Fruit fly (Drosophila melanogaster) whole organism, prepupa: ENCODE data around the gene CG14506.

ENCODE experiments used
- CG11762 ChIP-seq: fragments of 200-800 bp; sonication (Bioruptor generic); optimal IDR thresholded peaks from 3 replicates; lab custom pipeline; 2016; ENCODE audit warnings: missing biosample characterization, missing genetic modification characterization; ENCODE audit not compliant: insufficient read depth
- CG6792 ChIP-seq: fragments of 200-800 bp; sonication (Bioruptor generic); optimal IDR thresholded peaks from 3 replicates; lab custom pipeline; 2016; ENCODE audit warnings: missing biosample characterization, missing genetic modification characterization
- Hr38 ChIP-seq: sonication (Bioruptor generic); optimal IDR thresholded peaks from 2 replicates; lab custom pipeline; 2016; ENCODE audit warnings: missing biosample characterization, missing genetic modification characterization
- OdsH ChIP-seq: fragments of 200-800 bp; sonication (Bioruptor generic); optimal IDR thresholded peaks from 3 replicates; lab custom pipeline; 2016; ENCODE audit warnings: missing biosample characterization, missing genetic modification characterization
- dac ChIP-seq: fragments of 200-800 bp; sonication (Bioruptor generic); optimal IDR thresholded peaks from 2 replicates; lab custom pipeline; 2017; ENCODE audit warnings: missing biosample characterization, mild to moderate bottlenecking, missing genetic modification characterization
- fd85E ChIP-seq: fragments of 200-800 bp; sonication (Bioruptor generic); optimal IDR thresholded peaks from 3 replicates; lab custom pipeline; 2016; ENCODE audit warnings: missing biosample characterization, missing genetic modification characterization
- fkh ChIP-seq: fragments of 200-800 bp; sonication (Bioruptor generic); optimal IDR thresholded peaks from 3 replicates; lab custom pipeline; 2017; ENCODE audit warnings: missing biosample characterization, mild to moderate bottlenecking, missing genetic modification characterization, moderate library complexity
- lz ChIP-seq: fragments of 200-800 bp; sonication (Bioruptor generic); optimal IDR thresholded peaks from 3 replicates; lab custom pipeline; 2016; ENCODE audit warnings: missing biosample characterization, missing genetic modification characterization
- topi ChIP-seq: fragments of 200-800 bp; sonication (Bioruptor generic); optimal IDR thresholded peaks from 3 replicates; lab custom pipeline; 2016; ENCODE audit warnings: missing biosample characterization, missing genetic modification characterization
- vri ChIP-seq: fragments of 200-800 bp; sonication (Bioruptor generic); optimal IDR thresholded peaks from 3 replicates; lab custom pipeline; 2016; ENCODE audit warnings: missing biosample characterization, mild to moderate bottlenecking, missing genetic modification characterization

DNA sequence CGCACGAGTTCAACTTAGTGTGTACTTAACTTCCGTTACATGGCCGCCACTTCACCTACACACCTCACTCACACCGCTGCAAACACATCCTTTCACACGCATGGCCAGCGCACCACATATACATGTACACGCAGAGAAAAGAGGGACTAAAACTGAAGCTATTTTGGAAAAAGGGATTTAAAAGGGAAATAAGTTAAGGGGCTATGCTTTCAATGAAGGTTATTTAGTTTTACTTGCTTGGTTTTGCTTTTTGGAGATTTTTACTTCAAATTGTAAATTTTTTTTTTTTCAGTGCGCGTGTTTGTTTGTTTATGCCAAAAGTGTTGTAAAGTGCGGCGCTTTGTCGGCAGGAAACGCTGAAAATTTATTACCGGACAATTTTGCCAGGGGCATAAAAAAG, 25.7 kb upstream of the CG14506 start:
- no peak for TF ChIP-seq CG11762 (GFP tag; lab: Kevin White, UChicago)
- TF ChIP-seq fd85E = no peak
- TF ChIP-seq fkh (GFP tag; lab: Kevin White, UChicago) = no peak
- TF ChIP-seq Hr38 = no peak
- TF ChIP-seq topi (GFP tag; lab: Kevin White, UChicago) = no peak
- no peak for TF ChIP-seq vri (GFP tag; lab: Kevin White, UChicago)
- TF ChIP-seq lz = no peak
- TF ChIP-seq OdsH (GFP tag; lab: Kevin White, UChicago) = no peak
- TF ChIP-seq CG6792 (GFP tag; lab: Kevin White, UChicago) = no peak
- TF ChIP-seq dac (GFP tag; lab: Kevin White, UChicago) = no peak
